Worm (Caenorhabditis elegans): ENCODE data around the gene ncs-1.

ce11 chrX:912990-913389 lies 50.1 kb downstream of the ncs-1 start, which contains the start of gene F35H12.6:
- TF ChIP-seq tlf-1 (GFP tag; optimal IDR thresholded peaks at IDR 0.05) (no peak), sptf-2 (GFP tag; optimal IDR thresholded peaks at IDR 0.05) (no peak), nhr-120 (GFP tag; IDR thresholded peaks at IDR 0.05) (no peak), pbrm-1 (GFP tag; IDR thresholded peaks at IDR 0.05) (no peak), ama-1 (optimal IDR thresholded peaks at IDR 0.05) (no peak), ama-1 (GFP tag; optimal IDR thresholded peaks at IDR 0.05) (no peak), ceh-27 (GFP tag; optimal IDR thresholded peaks at IDR 0.05) (no peak)
